Fruit fly (Drosophila melanogaster): ENCODE data around the gene CG42613.

Gene CG42613

DNA sequence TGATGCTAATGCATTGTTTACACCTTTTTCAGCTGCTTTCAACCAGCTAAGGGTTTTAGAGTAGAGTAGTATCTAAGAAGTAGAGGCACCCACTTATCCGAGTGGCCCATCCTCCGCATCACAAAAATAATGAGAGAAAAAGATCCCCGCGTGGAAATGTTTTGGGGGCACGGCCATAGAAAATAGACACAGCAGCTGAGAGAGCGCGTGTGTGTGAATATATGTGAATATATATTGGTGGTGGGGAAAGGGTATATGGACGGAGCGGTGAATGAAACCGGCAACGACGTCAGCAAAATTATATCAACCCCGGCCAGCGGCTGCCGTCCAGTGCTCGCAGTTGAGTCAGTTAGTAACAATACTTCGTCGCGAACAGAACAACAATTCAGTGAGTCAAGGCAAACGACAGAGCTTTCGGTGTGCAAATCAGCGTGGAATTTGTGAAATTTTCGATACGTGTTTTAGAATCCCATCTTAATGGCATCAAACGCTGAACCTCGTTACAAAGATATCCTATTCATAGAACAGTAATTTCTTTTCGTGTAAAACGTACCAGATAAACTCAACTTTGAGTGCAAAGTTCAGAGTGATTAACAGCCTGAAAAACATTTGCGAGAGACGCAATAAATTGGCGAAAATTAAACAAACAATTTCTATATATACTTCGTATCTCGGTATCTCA, 14.3 kb upstream of the CG42613 start, which contains the start of gene Xrp1 (continued):
- TF ChIP-seq Sox15 (GFP tag; optimal IDR thresholded peaks at IDR 0.05) (no peak), pdm3 (GFP tag; optimal IDR thresholded peaks at IDR 0.05) (peak; percentile 9), fd85E (GFP tag; optimal IDR thresholded peaks at IDR 0.05) (no peak), acj6 (GFP tag; optimal IDR thresholded peaks at IDR 0.05) (no peak), CG6854 (GFP tag; optimal IDR thresholded peaks at IDR 0.05) (peak; percentile 15), Eip75B (GFP tag; optimal IDR thresholded peaks at IDR 0.05) (no peak), OdsH (GFP tag; optimal IDR thresholded peaks at IDR 0.05) (no peak), lz (GFP tag; optimal IDR thresholded peaks at IDR 0.05) (peak; percentile 11), Ets21C (GFP tag; optimal IDR thresholded peaks at IDR 0.05) (no peak), topi (GFP tag; optimal IDR thresholded peaks at IDR 0.05) (no peak), Eip93F (GFP tag; optimal IDR thresholded peaks at IDR 0.05) (no peak), Hr38 (GFP tag; optimal IDR thresholded peaks at IDR 0.05) (no peak), CG11762 (GFP tag; optimal IDR thresholded peaks at IDR 0.05; ENCODE audit: insufficient read depth) (no peak)

- TF ChIP-seq CG11902 (GFP tag; optimal IDR thresholded peaks at IDR 0.05) (no peak), Eip93F (GFP tag; optimal IDR thresholded peaks at IDR 0.05) (no peak), dsx (GFP tag; optimal IDR thresholded peaks at IDR 0.05; ENCODE audit: poor library complexity, severe bottlenecking) (peak; percentile 39), fd59A (GFP tag; optimal IDR thresholded peaks at IDR 0.05) (no peak), CG32006 (GFP tag; optimal IDR thresholded peaks at IDR 0.05) (no peak), Sox14 (GFP tag; optimal IDR thresholded peaks at IDR 0.05) (no peak), CG9139 (GFP tag; optimal IDR thresholded peaks at IDR 0.05) (no peak), CG7368 (GFP tag; optimal IDR thresholded peaks at IDR 0.05) (no peak)
These were observed 13.3 kb upstream of the CG42613 start for dm6 chr3R:18915644-18916194.

- TF ChIP-seq dac (GFP tag; optimal IDR thresholded peaks at IDR 0.05), result no peak
- no peak for TF ChIP-seq OdsH (GFP tag; optimal IDR thresholded peaks at IDR 0.05)
- peak; percentile 33 for TF ChIP-seq svp (GFP tag)
- TF ChIP-seq Ets21C (GFP tag; optimal IDR thresholded peaks at IDR 0.05), result no peak
- TF ChIP-seq CG10631 (GFP tag; optimal IDR thresholded peaks at IDR 0.05), result no peak
- peak; percentile 29 for TF ChIP-seq fkh (GFP tag; optimal IDR thresholded peaks at IDR 0.05)
- no peak for TF ChIP-seq CG9139 (GFP tag; optimal IDR thresholded peaks at IDR 0.05)
- peak; percentile 16 for TF ChIP-seq Sox14 (GFP tag; optimal IDR thresholded peaks at IDR 0.05)
- TF ChIP-seq net (GFP tag; optimal IDR thresholded peaks at IDR 0.05), result peak; percentile 15
- no peak for TF ChIP-seq salr (GFP tag; optimal IDR thresholded peaks at IDR 0.05)
- TF ChIP-seq CG11762 (GFP tag; optimal IDR thresholded peaks at IDR 0.05; ENCODE audit: insufficient read depth), result no peak
- no peak for TF ChIP-seq CG4318 (GFP tag; optimal IDR thresholded peaks at IDR 0.05)
- no peak for TF ChIP-seq CG15336 (GFP tag; IDR thresholded peaks at IDR 0.05)
- no peak for TF ChIP-seq Lpt (GFP tag; optimal IDR thresholded peaks at IDR 0.05)
- TF ChIP-seq CG3032 (tag; optimal IDR thresholded peaks at IDR 0.05), result no peak
- TF ChIP-seq fd85E (GFP tag; optimal IDR thresholded peaks at IDR 0.05), result no peak
- TF ChIP-seq CG8119 (GFP tag; IDR thresholded peaks at IDR 0.05), result no peak
- TF ChIP-seq dsx (GFP tag; optimal IDR thresholded peaks at IDR 0.05; ENCODE audit: poor library complexity, severe bottlenecking), result peak; percentile 36
- TF ChIP-seq achi (GFP tag; optimal IDR thresholded peaks at IDR 0.05), result no peak
- TF ChIP-seq Sox102F (GFP tag; optimal IDR thresholded peaks at IDR 0.05), result no peak
- TF ChIP-seq vri (GFP tag; optimal IDR thresholded peaks at IDR 0.05), result peak; percentile 65
- peak; percentile 50; the same call in 2 of the 3 replicates for TF ChIP-seq eg (GFP tag; IDR thresholded peaks at IDR 0.05)
- TF ChIP-seq CG6276 (GFP tag; optimal IDR thresholded peaks at IDR 0.05), result no peak
- no peak for TF ChIP-seq CG3919 (GFP tag; optimal IDR thresholded peaks at IDR 0.05)
- no peak for TF ChIP-seq Met (GFP tag; optimal IDR thresholded peaks at IDR 0.05)
- TF ChIP-seq CG6792 (GFP tag; optimal IDR thresholded peaks at IDR 0.05), result no peak
- TF ChIP-seq CG32006 (GFP tag; optimal IDR thresholded peaks at IDR 0.05), result no peak
- peak; percentile 12 for TF ChIP-seq Blimp-1 (GFP tag; optimal IDR thresholded peaks at IDR 0.05)
- no peak for TF ChIP-seq Ets96B (tag; optimal IDR thresholded peaks at IDR 0.05)
- no peak for TF ChIP-seq pdm3 (GFP tag; optimal IDR thresholded peaks at IDR 0.05)
- TF ChIP-seq cyc (GFP tag; optimal IDR thresholded peaks at IDR 0.05), result no peak
- peak; percentile 27 for TF ChIP-seq Eip93F (GFP tag; optimal IDR thresholded peaks at IDR 0.05)
- TF ChIP-seq Sox15 (GFP tag; optimal IDR thresholded peaks at IDR 0.05), result no peak
- no peak for TF ChIP-seq fd59A (GFP tag; optimal IDR thresholded peaks at IDR 0.05)
- no peak for TF ChIP-seq CG6808 (GFP tag; optimal IDR thresholded peaks at IDR 0.05)
- TF ChIP-seq CG6163 (GFP tag; IDR thresholded peaks at IDR 0.05), result no peak
- peak; percentile 62 for TF ChIP-seq Eip78C (GFP tag)
These were observed 12.2 kb upstream of the CG42613 start for dm6 chr3R:18916715-18917253.
